Fruit fly (Drosophila melanogaster) whole organism, embryonic: Measurements from ENCODE around the gene ssp7.

Experiments used
- BtbVII ChIP-seq: fragments of 200-800 bp; sonication (Bioruptor generic); optimal IDR thresholded peaks from 3 replicates; lab custom pipeline; 2017; ENCODE audit warnings: missing biosample characterization, mild to moderate bottlenecking, missing genetic modification characterization
- CG10565 ChIP-seq: fragments of 200-800 bp; sonication (Bioruptor generic); optimal IDR thresholded peaks from 3 replicates; lab custom pipeline; 2016; ENCODE audit warnings: missing biosample characterization, mild to moderate bottlenecking, missing genetic modification characterization
- CG12155 ChIP-seq: fragments of 200-800 bp; sonication (Bioruptor generic); optimal IDR thresholded peaks from 3 replicates; lab custom pipeline; 2016; ENCODE audit warnings: missing biosample characterization, missing genetic modification characterization
- CG12769 ChIP-seq: fragments of 200-800 bp; sonication (Bioruptor generic); optimal IDR thresholded peaks from 2 replicates; lab custom pipeline; 2019; ENCODE audit warnings: missing biosample characterization, mild to moderate bottlenecking, missing genetic modification characterization, moderate library complexity
- CG14050 ChIP-seq: fragments of 200-800 bp; sonication (Bioruptor generic); IDR thresholded peaks from 3 replicates; pipeline ENCODE4 v1.3.6; 2022; ENCODE audit warnings: missing biosample characterization, missing genetic modification characterization
- CG14710 ChIP-seq: fragments of 200-800 bp; sonication (Bioruptor generic); optimal IDR thresholded peaks from 3 replicates; lab custom pipeline; 2019; ENCODE audit warnings: missing biosample characterization, mild to moderate bottlenecking, missing genetic modification characterization, moderate library complexity
- CG15269 ChIP-seq: fragments of 200-800 bp; sonication (Bioruptor generic); optimal IDR thresholded peaks from 2 replicates; lab custom pipeline; 2018; ENCODE audit warnings: missing biosample characterization, mild to moderate bottlenecking, missing genetic modification characterization, moderate library complexity
- CG15696 ChIP-seq: fragments of 200-800 bp; sonication (Bioruptor generic); optimal IDR thresholded peaks from 2 replicates; lab custom pipeline; 2019; ENCODE audit warnings: missing biosample characterization, mild to moderate bottlenecking, missing genetic modification characterization, moderate library complexity
- CG1603 ChIP-seq: fragments of 200-800 bp; sonication (Bioruptor generic); optimal IDR thresholded peaks from 2 replicates; lab custom pipeline; 2019; ENCODE audit warnings: missing biosample characterization, mild to moderate bottlenecking, missing genetic modification characterization, moderate library complexity
- CG16779 ChIP-seq: fragments of 200-800 bp; sonication (Bioruptor generic); IDR thresholded peaks from 2 replicates; pipeline ENCODE4 v1.3.6; 2022; ENCODE audit warnings: missing biosample characterization, missing genetic modification characterization
- CG17359 ChIP-seq: fragments of 200-800 bp; sonication (Bioruptor generic); optimal IDR thresholded peaks from 3 replicates; lab custom pipeline; 2018; ENCODE audit warnings: missing biosample characterization, mild to moderate bottlenecking, missing genetic modification characterization, moderate library complexity
- CG17802 ChIP-seq: fragments of 200-800 bp; sonication (Bioruptor generic); optimal IDR thresholded peaks from 2 replicates; lab custom pipeline; 2018; ENCODE audit warnings: missing biosample characterization, mild to moderate bottlenecking, missing genetic modification characterization, moderate library complexity
- CG2116 ChIP-seq: fragments of 200-800 bp; sonication (Bioruptor generic); optimal IDR thresholded peaks from 3 replicates; lab custom pipeline; 2018; ENCODE audit warnings: missing biosample characterization, mild to moderate bottlenecking, missing genetic modification characterization
- CG30020 ChIP-seq: fragments of 200-800 bp; optimal IDR thresholded peaks from 2 replicates; lab custom pipeline; 2019; ENCODE audit warnings: missing biosample characterization, mild to moderate bottlenecking, missing genetic modification characterization, moderate library complexity
- CG30403 ChIP-seq: fragments of 200-800 bp; sonication (Bioruptor generic); optimal IDR thresholded peaks from 3 replicates; lab custom pipeline; 2016; ENCODE audit warnings: missing biosample characterization, missing genetic modification characterization
- CG31365 ChIP-seq: fragments of 200-800 bp; sonication (Bioruptor generic); optimal IDR thresholded peaks from 2 replicates; lab custom pipeline; 2018; ENCODE audit warnings: missing biosample characterization, mild to moderate bottlenecking, missing genetic modification characterization
- CG32532 ChIP-seq: fragments of 200-800 bp; sonication (Bioruptor generic); IDR thresholded peaks from 2 replicates; pipeline ENCODE4 v1.3.6; 2022; ENCODE audit warnings: missing biosample characterization, missing genetic modification characterization
- CG3847 ChIP-seq: fragments of 200-800 bp; sonication (Bioruptor generic); IDR thresholded peaks from 2 replicates; pipeline ENCODE4 v1.3.6; 2022; ENCODE audit warnings: missing biosample characterization, missing genetic modification characterization
- CG6654 ChIP-seq: fragments of 200-800 bp; sonication (Bioruptor generic); optimal IDR thresholded peaks from 2 replicates; lab custom pipeline; 2017; ENCODE audit warnings: missing biosample characterization, mild to moderate bottlenecking, missing genetic modification characterization
- CG6689 ChIP-seq: fragments of 200-800 bp; sonication (Bioruptor generic); IDR thresholded peaks from 2 replicates; pipeline ENCODE4 v1.3.6; 2022; ENCODE audit warnings: missing biosample characterization, missing genetic modification characterization
- CG8478 ChIP-seq: fragments of >200 bp; optimal IDR thresholded peaks from 2 replicates; lab custom pipeline; 2018
- CG8924 ChIP-seq: fragments of 200-800 bp; optimal IDR thresholded peaks from 3 replicates; lab custom pipeline; 2019; ENCODE audit warnings: missing biosample characterization, mild to moderate bottlenecking, missing genetic modification characterization, moderate library complexity
- CG9797 ChIP-seq: fragments of 200-800 bp; sonication (Bioruptor generic); optimal IDR thresholded peaks from 3 replicates; lab custom pipeline; 2018; ENCODE audit warnings: missing biosample characterization, mild to moderate bottlenecking, missing genetic modification characterization
- CG9932 ChIP-seq: fragments of 200-800 bp; sonication (Bioruptor generic); IDR thresholded peaks from 2 replicates; pipeline ENCODE4 v1.3.6; 2022; ENCODE audit warnings: missing biosample characterization, missing genetic modification characterization
- CHES-1-like ChIP-seq: fragments of 200-800 bp; sonication (Bioruptor generic); optimal IDR thresholded peaks from 2 replicates; lab custom pipeline; 2016; ENCODE audit warnings: missing biosample characterization, missing genetic modification characterization
- Eip74EF ChIP-seq, 2 experiments: fragments of 200-800 bp in 1 of 2; fragments of >200 bp in 1 of 2; sonication (Bioruptor generic) in 1 of 2; optimal IDR thresholded peaks; 2 replicates each; lab custom pipeline; 2017 to 2019; ENCODE audit warnings: missing biosample characterization in 2 of 2, missing genetic modification characterization in 2 of 2, mild to moderate bottlenecking in 1 of 2, moderate library complexity in 1 of 2
- Hr39 ChIP-seq: fragments of >200 bp; optimal IDR thresholded peaks from 2 replicates; lab custom pipeline; 2017
- Lim3 ChIP-seq: fragments of 200-800 bp; sonication (Bioruptor generic); IDR thresholded peaks from 2 replicates; pipeline ENCODE4 v1.3.6; 2022; ENCODE audit warnings: missing biosample characterization, missing genetic modification characterization
- Oaz ChIP-seq: fragments of 200-800 bp; sonication (Bioruptor generic); IDR thresholded peaks from 2 replicates; pipeline ENCODE4 v1.3.6; 2022; ENCODE audit warnings: missing biosample characterization, missing genetic modification characterization
- Ravus ChIP-seq: fragments of 200-800 bp; sonication (Bioruptor generic); IDR thresholded peaks from 2 replicates; pipeline ENCODE4 v1.3.6; 2022; ENCODE audit warnings: missing biosample characterization, missing genetic modification characterization
- Rfx ChIP-seq: fragments of 200-800 bp; sonication (Bioruptor generic); IDR thresholded peaks from 2 replicates; pipeline ENCODE4 v1.3.6; 2022; ENCODE audit warnings: missing biosample characterization, missing genetic modification characterization
- bigmax ChIP-seq: fragments of 200-800 bp; sonication (Bioruptor generic); optimal IDR thresholded peaks from 2 replicates; lab custom pipeline; 2018; ENCODE audit warnings: missing biosample characterization, mild to moderate bottlenecking, missing genetic modification characterization
- chif ChIP-seq, 2 experiments: fragments of 200-800 bp; sonication (Bioruptor generic); optimal IDR thresholded peaks; 3 replicates each; lab custom pipeline; 2016; ENCODE audit warnings: missing biosample characterization in 2 of 2, missing genetic modification characterization in 2 of 2
- ci ChIP-seq: fragments of 200-800 bp; sonication (Bioruptor generic); IDR thresholded peaks from 3 replicates; pipeline ENCODE4 v1.3.6; 2022; ENCODE audit warnings: missing biosample characterization, missing genetic modification characterization
- crp ChIP-seq, 2 experiments: fragments of 200-800 bp; sonication (Bioruptor generic); optimal IDR thresholded peaks; 2 replicates in 1 of 2; 3 replicates in 1 of 2; lab custom pipeline; 2017; ENCODE audit warnings: missing biosample characterization in 2 of 2, missing genetic modification characterization in 2 of 2, mild to moderate bottlenecking in 1 of 2, moderate library complexity in 1 of 2
- dysf ChIP-seq: fragments of 200-800 bp; sonication (Bioruptor generic); IDR thresholded peaks from 3 replicates; pipeline ENCODE4 v1.3.6; 2022; ENCODE audit warnings: missing biosample characterization, missing genetic modification characterization
- en ChIP-seq: fragments of 200-800 bp; sonication (Bioruptor generic); optimal IDR thresholded peaks from 2 replicates; lab custom pipeline; 2016; ENCODE audit warnings: missing biosample characterization, missing genetic modification characterization
- gcm2 ChIP-seq: fragments of 200-800 bp; sonication (Bioruptor generic); optimal IDR thresholded peaks from 2 replicates; lab custom pipeline; 2016; ENCODE audit warnings: missing biosample characterization, missing genetic modification characterization
- hbn ChIP-seq: fragments of 200-800 bp; sonication (Bioruptor generic); IDR thresholded peaks from 2 replicates; pipeline ENCODE4 v1.3.6; 2022; ENCODE audit warnings: missing biosample characterization, missing genetic modification characterization; ENCODE audit not compliant: partially characterized antibody
- lbe ChIP-seq: fragments of 200-800 bp; sonication (Bioruptor generic); optimal IDR thresholded peaks from 2 replicates; lab custom pipeline; 2016; ENCODE audit warnings: missing biosample characterization, mild to moderate bottlenecking, missing genetic modification characterization
- nerfin-1 ChIP-seq: fragments of 200-800 bp; sonication (Bioruptor generic); optimal IDR thresholded peaks from 3 replicates; lab custom pipeline; 2019; ENCODE audit warnings: missing biosample characterization, mild to moderate bottlenecking, missing genetic modification characterization, moderate library complexity
- org-1 ChIP-seq: fragments of 200-800 bp; sonication (Bioruptor generic); optimal IDR thresholded peaks from 2 replicates; lab custom pipeline; 2017; ENCODE audit warnings: missing biosample characterization, missing genetic modification characterization
- pros ChIP-seq: fragments of 200-800 bp; sonication (Bioruptor generic); optimal IDR thresholded peaks from 3 replicates; lab custom pipeline; 2019; ENCODE audit warnings: missing biosample characterization, mild to moderate bottlenecking, missing genetic modification characterization, moderate library complexity
- ro ChIP-seq: fragments of 200-800 bp; sonication (Bioruptor generic); IDR thresholded peaks from 2 replicates; pipeline ENCODE4 v1.3.6; 2022; ENCODE audit warnings: missing biosample characterization, missing genetic modification characterization
- salm ChIP-seq: fragments of 200-800 bp; sonication (Bioruptor generic); optimal IDR thresholded peaks from 2 replicates; lab custom pipeline; 2018; ENCODE audit warnings: missing biosample characterization, mild to moderate bottlenecking, missing genetic modification characterization
- sc ChIP-seq, 3 experiments: fragments of >200 bp in 2 of 3; fragments of 200-800 bp in 1 of 3; sonication (Bioruptor generic) in 1 of 3; optimal IDR thresholded peaks; 2 replicates in 2 of 3; 3 replicates in 1 of 3; lab custom pipeline; 2017; ENCODE audit warnings: mild to moderate bottlenecking in 1 of 3, missing biosample characterization in 1 of 3, missing genetic modification characterization in 1 of 3, missing genetic modification reagents in 1 of 3
- stwl ChIP-seq: fragments of 200-800 bp; sonication (Bioruptor generic); optimal IDR thresholded peaks from 3 replicates; lab custom pipeline; 2018; ENCODE audit warnings: missing biosample characterization, mild to moderate bottlenecking, missing genetic modification characterization, moderate library complexity
- tap ChIP-seq: fragments of 200-800 bp; optimal IDR thresholded peaks from 3 replicates; lab custom pipeline; 2019; ENCODE audit warnings: missing biosample characterization, mild to moderate bottlenecking, missing genetic modification characterization, moderate library complexity
- tgo ChIP-seq: fragments of 200-800 bp; sonication (Bioruptor generic); IDR thresholded peaks from 3 replicates; pipeline ENCODE4 v1.3.6; 2022; ENCODE audit warnings: missing biosample characterization, missing genetic modification characterization
- z ChIP-seq: fragments of 200-800 bp; sonication (Bioruptor generic); IDR thresholded peaks from 3 replicates; pipeline ENCODE4 v1.3.6; 2022; ENCODE audit warnings: missing biosample characterization, missing genetic modification characterization

ssp7 gene

DNA sequence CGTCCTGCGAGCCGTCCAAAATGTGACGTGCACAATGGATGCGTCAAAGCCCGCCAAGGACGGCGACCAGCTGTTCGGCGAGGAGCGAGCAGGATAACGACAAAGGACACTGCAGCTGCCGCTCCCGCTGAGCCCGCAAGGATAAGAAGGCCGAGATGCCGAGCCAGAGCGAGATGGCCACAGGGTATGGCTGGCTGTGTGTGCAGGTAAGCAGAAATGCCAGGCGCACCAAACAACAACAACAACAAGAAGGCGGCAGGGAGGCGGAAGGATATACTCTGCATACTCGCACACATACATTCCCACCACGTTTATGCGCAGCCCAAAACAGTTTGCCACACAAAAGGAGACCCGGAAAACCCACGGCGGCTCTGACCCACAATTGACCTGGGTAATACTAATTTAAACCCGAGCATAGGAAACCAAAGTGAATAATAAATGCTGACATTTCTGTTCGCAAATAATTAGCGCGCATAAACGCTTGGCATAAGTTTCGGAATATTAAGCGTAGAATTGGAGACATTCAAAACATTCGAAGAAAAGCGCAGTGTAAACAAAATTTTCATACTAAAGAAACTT lies 6.6 kb upstream of the ssp7 start (continued):
- TF ChIP-seq CG6654 (GFP tag; lab: Kevin White, UChicago) (no peak), CG12769 (tag; lab: Kevin White, UChicago) (no peak), CG30403 (GFP tag; lab: Kevin White, UChicago) (peak; percentile 17), gcm2 (GFP tag; lab: Kevin White, UChicago) (no peak), CG8478 (lab: Kevin White, UChicago) (no peak), CG6689 (GFP tag; lab: Robert Waterston, UW) (no peak), salm (no peak), Eip74EF (GFP tag; optimal IDR thresholded peaks at IDR 0.05; lab: Kevin White, UChicago) (no peak), CG16779 (GFP tag; lab: Robert Waterston, UW) (0 out of 2 replicates have a peak, but pooled peaks have one; percentile 34), CG1603 (tag; lab: Kevin White, UChicago) (peak; percentile 19), CHES-1-like (no peak), CG14710 (peak; percentile 16), ro (GFP tag; lab: Robert Waterston, UW) (no peak), CG15696 (peak; percentile 46), crp (GFP tag; optimal IDR thresholded peaks at IDR 0.05; lab: Kevin White, UChicago) (peak in 1 of 2 experiments; percentile 3), CG31365 (tag; lab: Kevin White, UChicago) (no peak), sc (optimal IDR thresholded peaks at IDR 0.05; lab: Kevin White, UChicago) (no peak), sc (GFP tag; optimal IDR thresholded peaks at IDR 0.05; lab: Kevin White, UChicago) (no peak), chif (GFP tag; optimal IDR thresholded peaks at IDR 0.05; lab: Kevin White, UChicago) (peak in 1 of 2 experiments; percentile 8), CG12155 (GFP tag; lab: Kevin White, UChicago) (no peak), hbn (GFP tag; lab: Robert Waterston, UW) (no peak), CG8924 (tag; lab: Kevin White, UChicago) (peak; percentile 10), Oaz (GFP tag; lab: Robert Waterston, UW) (no peak), pros (peak; percentile 71), BtbVII (no peak), CG17802 (no peak), org-1 (GFP tag; lab: Kevin White, UChicago) (peak; percentile 33), Lim3 (GFP tag; lab: Robert Waterston, UW) (no peak), CG30020 (tag; lab: Kevin White, UChicago) (no peak), CG9797 (no peak), nerfin-1 (tag; lab: Kevin White, UChicago) (peak; percentile 45), CG17359 (tag; lab: Kevin White, UChicago) (peak; percentile 26), en (GFP tag; lab: Kevin White, UChicago) (no peak), CG14050 (no peak), lbe (no peak), tap (tag; lab: Kevin White, UChicago) (no peak), dysf (GFP tag; lab: Robert Waterston, UW) (peak; percentile 47; the same call in 1 of the 3 replicates), CG10565 (GFP tag; lab: Kevin White, UChicago) (no peak), ci (GFP tag; lab: Robert Waterston, UW) (peak; percentile 68; the same call in 2 of the 3 replicates), CG15269 (tag; lab: Kevin White, UChicago) (peak; percentile 25), Rfx (GFP tag; lab: Robert Waterston, UW) (0 out of 2 replicates have a peak, but pooled peaks have one; percentile 26), CG9932 (GFP tag; lab: Robert Waterston, UW) (0 out of 2 replicates have a peak, but pooled peaks have one; percentile 20), CG32532 (GFP tag; lab: Robert Waterston, UW) (no peak), Ravus (GFP tag; lab: Robert Waterston, UW) (no peak), stwl (tag; lab: Kevin White, UChicago) (no peak), CG2116 (GFP tag; lab: Kevin White, UChicago) (no peak), tgo (GFP tag; lab: Robert Waterston, UW) (no peak), bigmax (GFP tag; lab: Kevin White, UChicago) (no peak), Hr39 (lab: Kevin White, UChicago) (no peak), CG3847 (GFP tag; lab: Robert Waterston, UW) (no peak), z (GFP tag; lab: Robert Waterston, UW) (no peak)
